Worm (Caenorhabditis elegans): ENCODE results near the gene hsb-1.

- TF ChIP-seq nhr-237 (tag; optimal IDR thresholded peaks at IDR 0.05) (no peak), nhr-23 (tag; optimal IDR thresholded peaks at IDR 0.05) (no peak), snpc-4 (tag; optimal IDR thresholded peaks at IDR 0.05) (no peak), elt-2 (tag; optimal IDR thresholded peaks at IDR 0.05) (no peak), skn-1 (tag; optimal IDR thresholded peaks at IDR 0.05) (no peak), lin-39 (tag; optimal IDR thresholded peaks at IDR 0.05) (no peak), aly-2 (tag; optimal IDR thresholded peaks at IDR 0.05) (no peak), ama-1 (optimal IDR thresholded peaks at IDR 0.05) (no peak)
Observed at ce11 chrIV:12522521-12522920, 44.5 kb downstream of the hsb-1 start, which contains the start of gene sru-13.

Data from whole organism, L3 larva.